Worm (Caenorhabditis elegans): Measurements from ENCODE around the gene dpy-27.
A peak's percentile ranks its signal among the peaks of the same experiment; 100 is the strongest.

dpy-27 gene

ce11 chrIII:3764043-3764442, 55.4 kb downstream of the dpy-27 start:
- TF ChIP-seq ttx-3 (tag; optimal IDR thresholded peaks at IDR 0.05) (no peak), elt-2 (tag; optimal IDR thresholded peaks at IDR 0.05) (peak; percentile 26)
